Fruit fly (Drosophila melanogaster) whole organism, adult: ENCODE measurements around the gene mtrm.

ENCODE experiments used
- CG11617 ChIP-seq: fragments of 200-800 bp; sonication (Bioruptor generic); optimal IDR thresholded peaks from 2 replicates; lab custom pipeline; 2017; ENCODE audit warnings: mild to moderate bottlenecking, missing biosample characterization, missing genetic modification reagents, missing genetic modification characterization
- CG33017 ChIP-seq: fragments of 200-800 bp; sonication (Bioruptor generic); optimal IDR thresholded peaks from 2 replicates; lab custom pipeline; 2018; ENCODE audit warnings: missing biosample characterization, mild to moderate bottlenecking, missing genetic modification characterization, moderate library complexity
- CG7045 ChIP-seq: fragments of 200-800 bp; sonication (Bioruptor generic); optimal IDR thresholded peaks from 2 replicates; lab custom pipeline; 2017; ENCODE audit warnings: missing biosample characterization, mild to moderate bottlenecking, missing genetic modification characterization
- Clk ChIP-seq: fragments of 200-800 bp; sonication (Bioruptor generic); optimal IDR thresholded peaks from 2 replicates; lab custom pipeline; 2017; ENCODE audit warnings: missing biosample characterization, missing genetic modification characterization
- Crg-1 ChIP-seq: fragments of 200-800 bp; sonication (Bioruptor generic); optimal IDR thresholded peaks from 2 replicates; lab custom pipeline; 2016; ENCODE audit warnings: missing biosample characterization, missing genetic modification characterization
- Hr96 ChIP-seq: fragments of 200-800 bp; sonication (Bioruptor generic); optimal IDR thresholded peaks from 2 replicates; lab custom pipeline; 2016; ENCODE audit warnings: missing biosample characterization, missing genetic modification characterization
- Mnt ChIP-seq: fragments of 200-800 bp; sonication (Bioruptor generic); optimal IDR thresholded peaks from 2 replicates; lab custom pipeline; 2016; ENCODE audit warnings: missing biosample characterization, mild to moderate bottlenecking, missing genetic modification characterization
- bab1 ChIP-seq: fragments of 200-800 bp; sonication (Bioruptor generic); optimal IDR thresholded peaks from 3 replicates; lab custom pipeline; 2019; ENCODE audit warnings: missing biosample characterization, mild to moderate bottlenecking, missing genetic modification characterization, moderate library complexity
- cic ChIP-seq: fragments of 200-800 bp; sonication (Bioruptor generic); optimal IDR thresholded peaks from 2 replicates; lab custom pipeline; 2017; ENCODE audit warnings: missing biosample characterization, mild to moderate bottlenecking, missing genetic modification characterization, moderate library complexity
- kay ChIP-seq: fragments of 200-800 bp; sonication (Bioruptor generic); peaks from one replicate; lab custom pipeline; 2016; ENCODE audit warnings: missing biosample characterization, missing genetic modification characterization, borderline replicate concordance
- pad ChIP-seq: fragments of 200-800 bp; sonication (Bioruptor generic); optimal IDR thresholded peaks from 3 replicates; lab custom pipeline; 2017; ENCODE audit warnings: missing biosample characterization, missing genetic modification characterization, mild to moderate bottlenecking, moderate library complexity, missing genetic modification reagents

DNA sequence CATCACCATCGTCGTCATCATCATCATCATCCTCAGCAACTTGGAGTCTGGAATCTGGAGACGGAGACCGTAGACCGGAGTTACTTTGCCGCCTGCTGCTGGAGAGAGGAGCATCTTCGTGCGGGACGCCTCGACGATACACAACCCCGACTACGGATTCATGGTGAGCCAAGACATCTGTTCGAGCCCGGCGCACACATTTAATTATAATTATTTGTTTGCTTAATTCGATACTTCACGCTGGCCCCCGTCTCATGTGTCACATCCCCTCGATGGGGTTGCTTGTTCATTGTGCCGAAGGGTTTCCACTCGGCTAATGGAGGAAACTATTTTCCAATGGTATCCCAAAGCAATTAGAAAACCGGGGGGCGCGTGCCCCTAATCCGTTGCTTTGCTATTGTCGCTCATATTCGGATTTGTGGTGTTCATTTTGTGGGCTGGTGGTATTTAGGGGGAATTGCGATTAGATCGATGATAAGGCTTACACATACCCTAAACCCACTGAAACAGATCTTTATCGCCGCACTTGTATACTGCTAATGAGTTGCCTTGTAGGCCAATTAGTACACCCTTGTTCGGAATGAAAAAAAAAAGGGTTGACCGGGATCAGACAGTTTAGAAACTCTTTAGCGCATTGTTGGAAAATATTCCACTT is 39.3 kb downstream of the mtrm start:
- no peak for TF ChIP-seq cic (GFP tag; lab: Kevin White, UChicago)
- TF ChIP-seq Hr96 (GFP tag; lab: Kevin White, UChicago), result no peak
- TF ChIP-seq CG33017 (tag; lab: Kevin White, UChicago), result no peak
- no peak for TF ChIP-seq kay (GFP tag; lab: Kevin White, UChicago)
- no peak for TF ChIP-seq pad
- no peak for TF ChIP-seq Clk (GFP tag; lab: Kevin White, UChicago)
- TF ChIP-seq CG7045 (GFP tag; lab: Kevin White, UChicago), result no peak
- no peak for TF ChIP-seq bab1 (GFP tag; lab: Kevin White, UChicago)
- TF ChIP-seq Mnt (GFP tag; lab: Kevin White, UChicago), result no peak
- no peak for TF ChIP-seq Crg-1
- TF ChIP-seq CG11617 (GFP tag; lab: Kevin White, UChicago), result no peak
